Worm (Caenorhabditis elegans) whole organism, L1 larva: ENCODE results near the gene ZK1290.10.

Source experiments
- ama-1 ChIP-seq: fragments of 150-350 bp; optimal IDR thresholded peaks from 2 replicates; lab custom pipeline; 2014
- egl-27 ChIP-seq, 2 experiments: fragments of 150-350 bp in 1 of 2; sonication (generic microtip); optimal IDR thresholded peaks; 3 replicates each; lab custom pipeline; 2017 to 2018; ENCODE audit warnings: missing biosample characterization in 2 of 2, missing genetic modification characterization in 2 of 2, missing genetic modification reagents in 2 of 2
- fkh-8 ChIP-seq: sonication (generic microtip); optimal IDR thresholded peaks from 2 replicates; lab custom pipeline; 2016; ENCODE audit warnings: mild to moderate bottlenecking, missing genetic modification characterization, missing compliant biosample characterization
- irx-1 ChIP-seq: sonication (generic microtip); optimal IDR thresholded peaks from 2 replicates; lab custom pipeline; 2016; ENCODE audit warnings: missing genetic modification characterization, missing compliant biosample characterization
- lin-39 ChIP-seq: fragments of 150-350 bp; optimal IDR thresholded peaks from 2 replicates; lab custom pipeline; 2014; ENCODE audit warnings: missing biosample characterization, missing genetic modification reagents, missing genetic modification characterization
- nhr-11 ChIP-seq: fragments of 150-350 bp; optimal IDR thresholded peaks from 2 replicates; lab custom pipeline; 2014; ENCODE audit warnings: missing biosample characterization, missing genetic modification characterization
- nhr-12 ChIP-seq: sonication (generic microtip); optimal IDR thresholded peaks from 2 replicates; lab custom pipeline; 2017; ENCODE audit warnings: missing biosample characterization, missing genetic modification characterization
- nhr-237 ChIP-seq: fragments of 150-350 bp; optimal IDR thresholded peaks from 2 replicates; lab custom pipeline; 2014; ENCODE audit warnings: missing biosample characterization, missing genetic modification characterization
- nhr-28 ChIP-seq: fragments of 150-350 bp; optimal IDR thresholded peaks from 2 replicates; lab custom pipeline; 2014; ENCODE audit warnings: missing biosample characterization, missing genetic modification characterization
- rnt-1 ChIP-seq: sonication (generic microtip); optimal IDR thresholded peaks from 2 replicates; lab custom pipeline; 2016; ENCODE audit warnings: mild to moderate bottlenecking, missing genetic modification characterization, moderate library complexity, missing compliant biosample characterization
- snpc-4 ChIP-seq: fragments of 150-350 bp; optimal IDR thresholded peaks from 2 replicates; lab custom pipeline; 2014; ENCODE audit warnings: missing biosample characterization, missing genetic modification characterization
- snu-23 ChIP-seq: sonication (generic microtip); optimal IDR thresholded peaks from 2 replicates; lab custom pipeline; 2016; ENCODE audit warnings: missing genetic modification characterization, missing compliant biosample characterization
- sptf-1 ChIP-seq: fragments of 150-350 bp; optimal IDR thresholded peaks from 2 replicates; lab custom pipeline; 2014; ENCODE audit warnings: missing biosample characterization, missing genetic modification characterization

ce11 chrII:7531478-7531877 is 22.2 kb downstream of the ZK1290.10 start:
- no peak for TF ChIP-seq nhr-237 (tag; lab: Kevin White, UChicago)
- no peak for TF ChIP-seq fkh-8 (tag; lab: Kevin White, UChicago)
- TF ChIP-seq sptf-1 (tag; lab: Kevin White, UChicago) = no peak
- TF ChIP-seq irx-1 (tag; lab: Kevin White, UChicago) = no peak
- TF ChIP-seq nhr-12 = no peak
- no peak for TF ChIP-seq ama-1
- no peak for TF ChIP-seq nhr-11 (tag; lab: Kevin White, UChicago)
- TF ChIP-seq lin-39 (tag; lab: Kevin White, UChicago) = no peak
- no peak for TF ChIP-seq snu-23 (GFP tag; lab: Kevin White, UChicago)
- no peak for TF ChIP-seq rnt-1 (tag; lab: Kevin White, UChicago)
- TF ChIP-seq snpc-4 (tag; lab: Kevin White, UChicago) = no peak
- TF ChIP-seq egl-27 (tag; optimal IDR thresholded peaks at IDR 0.05; lab: Kevin White, UChicago) = no peak
- TF ChIP-seq nhr-28 (tag; lab: Kevin White, UChicago) = no peak
